Fruit fly (Drosophila melanogaster) Kc167 (cell line): ENCODE measurements around the gene Mcm6.

ENCODE experiments used
- Myc ChIP-seq: fragments of >200 bp; optimal IDR thresholded peaks from 2 replicates; lab custom pipeline; 2017; ENCODE audit warnings: missing external identifiers
- Sin3A ChIP-seq: fragments of >200 bp; optimal IDR thresholded peaks from 2 replicates; lab custom pipeline; 2018; ENCODE audit warnings: missing external identifiers
- h ChIP-seq: fragments of >200 bp; optimal IDR thresholded peaks from 3 replicates; lab custom pipeline; 2018; ENCODE audit warnings: missing external identifiers
- insv ChIP-seq: fragments of >200 bp; optimal IDR thresholded peaks from 3 replicates; lab custom pipeline; 2018; ENCODE audit warnings: missing external identifiers
- psq ChIP-seq: fragments of >200 bp; optimal IDR thresholded peaks from 2 replicates; lab custom pipeline; 2017; ENCODE audit warnings: missing external identifiers
- ttk ChIP-seq: sonication (Bioruptor generic); optimal IDR thresholded peaks from 2 replicates; lab custom pipeline; 2017; ENCODE audit warnings: missing external identifiers

Gene Mcm6

dm6 chrX:6683635-6684499, 9.7 kb downstream of the Mcm6 start, which contains the start of gene Pink1:
Gene Pink1 (plus strand): TSS chrX:6683798.
- TF ChIP-seq ttk (lab: Kevin White, UChicago) (no peak), h (no peak), Myc (lab: Kevin White, UChicago) (no peak), psq (lab: Kevin White, UChicago) (no peak), insv (no peak), Sin3A (lab: Kevin White, UChicago) (no peak)

dm6 chrX:6687267-6687666, 13.1 kb downstream of the Mcm6 start, which contains the start of gene CG44303:
Gene CG44303 (minus strand): TSS chrX:6687420.
- TF ChIP-seq Sin3A (lab: Kevin White, UChicago) (no peak), insv (no peak), psq (lab: Kevin White, UChicago) (no peak), Myc (lab: Kevin White, UChicago) (no peak), h (no peak), ttk (lab: Kevin White, UChicago) (no peak)

dm6 chrX:6688620-6689400, 14.6 kb downstream of the Mcm6 start, which contains the start of gene CG3184:
Gene CG3184 (minus strand): TSS chrX:6688774.
- TF ChIP-seq Myc (lab: Kevin White, UChicago) (no peak), insv (no peak), Sin3A (lab: Kevin White, UChicago) (no peak), h (no peak), psq (lab: Kevin White, UChicago) (no peak), ttk (lab: Kevin White, UChicago) (no peak)

- TF ChIP-seq psq (lab: Kevin White, UChicago), result no peak
Observed at dm6 chrX:6694105-6694788, 20.1 kb downstream of the Mcm6 start.

dm6 chrX:6694979-6695388, 20.8 kb downstream of the Mcm6 start, which contains the start of gene CG14442:
Gene CG14442 (minus strand): TSS chrX:6695007.
- TF ChIP-seq insv (no peak), ttk (lab: Kevin White, UChicago) (no peak), h (no peak), psq (lab: Kevin White, UChicago) (no peak), Sin3A (lab: Kevin White, UChicago) (no peak), Myc (lab: Kevin White, UChicago) (no peak)

dm6 chrX:6696467-6696866, 22.3 kb downstream of the Mcm6 start:
- TF ChIP-seq h (no peak), Sin3A (lab: Kevin White, UChicago) (no peak)

dm6 chrX:6698248-6698812, 24.1 kb downstream of the Mcm6 start, which contains the start of gene CG14440:
Gene CG14440 (minus strand): TSS chrX:6698567.
- TF ChIP-seq psq (lab: Kevin White, UChicago), result no peak
- no peak for TF ChIP-seq insv
- no peak for TF ChIP-seq Sin3A (lab: Kevin White, UChicago)

- TF ChIP-seq ttk (lab: Kevin White, UChicago) (no peak), h (no peak), insv (no peak), psq (lab: Kevin White, UChicago) (no peak), Myc (lab: Kevin White, UChicago) (no peak), Sin3A (lab: Kevin White, UChicago) (no peak)
Observed at dm6 chrX:6699255-6699885, 25.2 kb downstream of the Mcm6 start, which contains the start of gene CG14441. Gene CG14441 (plus strand): TSS chrX:6699508.

dm6 chrX:6700263-6700989, 26.2 kb downstream of the Mcm6 start:
- TF ChIP-seq psq (lab: Kevin White, UChicago) (no peak), Myc (lab: Kevin White, UChicago) (no peak), Sin3A (lab: Kevin White, UChicago) (no peak), h (no peak), insv (no peak), ttk (lab: Kevin White, UChicago) (no peak)

dm6 chrX:6700990-6701530, 26.9 kb downstream of the Mcm6 start:
- TF ChIP-seq ttk (lab: Kevin White, UChicago), result no peak
- TF ChIP-seq insv, result no peak
- no peak for TF ChIP-seq Sin3A (lab: Kevin White, UChicago)
- TF ChIP-seq Myc (lab: Kevin White, UChicago), result no peak
- no peak for TF ChIP-seq h
- no peak for TF ChIP-seq psq (lab: Kevin White, UChicago)
